Worm (Caenorhabditis elegans) whole organism, L3 larva: ENCODE measurements around the gene F28H7.7.
A peak's percentile ranks its signal among the peaks of the same experiment; 100 is the strongest.

ENCODE experiments used
- R02D3.7 ChIP-seq: fragments of 150-350 bp; optimal IDR thresholded peaks from 2 replicates; lab custom pipeline; 2014; ENCODE audit warnings: missing biosample characterization, missing genetic modification characterization
- aly-2 ChIP-seq: fragments of 150-350 bp; optimal IDR thresholded peaks from 2 replicates; lab custom pipeline; 2014; ENCODE audit warnings: missing biosample characterization, missing genetic modification characterization
- ama-1 ChIP-seq: fragments of 150-350 bp; optimal IDR thresholded peaks from 2 replicates; lab custom pipeline; 2018
- ceh-16 ChIP-seq: sonication (generic microtip); optimal IDR thresholded peaks from 2 replicates; lab custom pipeline; 2017; ENCODE audit warnings: missing biosample characterization, missing genetic modification characterization
- ceh-9 ChIP-seq: sonication (generic microtip); optimal IDR thresholded peaks from 2 replicates; lab custom pipeline; 2018; ENCODE audit warnings: missing biosample characterization, missing genetic modification characterization
- daf-12 ChIP-seq: fragments of 150-350 bp; optimal IDR thresholded peaks from 2 replicates; lab custom pipeline; 2014; ENCODE audit warnings: missing biosample characterization, missing genetic modification reagents, missing genetic modification characterization
- egl-27 ChIP-seq: sonication (generic microtip); optimal IDR thresholded peaks from 4 replicates; lab custom pipeline; 2017; ENCODE audit warnings: missing biosample characterization, missing genetic modification reagents, missing genetic modification characterization
- egl-5 ChIP-seq: fragments of 150-350 bp; optimal IDR thresholded peaks from 2 replicates; lab custom pipeline; 2017; ENCODE audit warnings: missing biosample characterization, missing genetic modification reagents, missing genetic modification characterization, inconsistent platforms
- elt-1 ChIP-seq: fragments of 150-350 bp; optimal IDR thresholded peaks from 2 replicates; lab custom pipeline; 2014; ENCODE audit warnings: missing biosample characterization, missing genetic modification characterization
- eor-1 ChIP-seq, 2 experiments: fragments of 150-350 bp; optimal IDR thresholded peaks; 2 replicates each; lab custom pipeline; 2014 to 2018; ENCODE audit warnings: missing biosample characterization in 2 of 2, missing genetic modification characterization in 2 of 2
- fkh-10 ChIP-seq: sonication (generic microtip); optimal IDR thresholded peaks from 2 replicates; lab custom pipeline; 2017; ENCODE audit warnings: missing biosample characterization, missing genetic modification reagents, missing genetic modification characterization
- fkh-2 ChIP-seq: fragments of 150-350 bp; optimal IDR thresholded peaks from 2 replicates; lab custom pipeline; 2014; ENCODE audit warnings: missing biosample characterization, missing genetic modification reagents, missing genetic modification characterization
- fos-1 ChIP-seq: fragments of 150-350 bp; optimal IDR thresholded peaks from 2 replicates; lab custom pipeline; 2014; ENCODE audit warnings: missing biosample characterization, missing genetic modification characterization
- hmg-11 ChIP-seq: sonication (generic microtip); optimal IDR thresholded peaks from 2 replicates; lab custom pipeline; 2016; ENCODE audit warnings: missing genetic modification characterization, missing compliant biosample characterization
- lin-15B ChIP-seq: fragments of 150-350 bp; optimal IDR thresholded peaks from 2 replicates; lab custom pipeline; 2014; ENCODE audit warnings: missing biosample characterization, missing genetic modification characterization
- lin-39 ChIP-seq: fragments of 150-350 bp; optimal IDR thresholded peaks from 2 replicates; lab custom pipeline; 2018; ENCODE audit warnings: missing biosample characterization, missing genetic modification reagents, missing genetic modification characterization
- mdl-1 ChIP-seq: fragments of 150-350 bp; optimal IDR thresholded peaks from 2 replicates; lab custom pipeline; 2014; ENCODE audit warnings: missing biosample characterization, missing genetic modification characterization
- mml-1 ChIP-seq: fragments of 150-350 bp; sonication (generic microtip); optimal IDR thresholded peaks from 3 replicates; lab custom pipeline; 2014; ENCODE audit warnings: missing biosample characterization, missing genetic modification characterization
- nfya-1 ChIP-seq: sonication (generic microtip); optimal IDR thresholded peaks from 2 replicates; lab custom pipeline; 2017; ENCODE audit warnings: missing genetic modification characterization, mild to moderate bottlenecking, missing compliant biosample characterization, antibody characterized with exemption, moderate library complexity; ENCODE audit not compliant: insufficient read depth
- nhr-11 ChIP-seq: fragments of 150-350 bp; optimal IDR thresholded peaks from 2 replicates; lab custom pipeline; 2014; ENCODE audit warnings: missing biosample characterization, missing genetic modification characterization
- nhr-12 ChIP-seq: fragments of 150-350 bp; optimal IDR thresholded peaks from 2 replicates; lab custom pipeline; 2014; ENCODE audit warnings: missing biosample characterization, missing genetic modification characterization
- nhr-23 ChIP-seq: fragments of 150-350 bp; optimal IDR thresholded peaks from 2 replicates; lab custom pipeline; 2014; ENCODE audit warnings: missing biosample characterization, missing genetic modification reagents, missing genetic modification characterization
- nhr-25 ChIP-seq: sonication (generic microtip); optimal IDR thresholded peaks from 2 replicates; lab custom pipeline; 2017; ENCODE audit warnings: missing biosample characterization, missing genetic modification characterization
- nhr-28 ChIP-seq: fragments of 150-350 bp; optimal IDR thresholded peaks from 2 replicates; lab custom pipeline; 2014; ENCODE audit warnings: missing biosample characterization, missing genetic modification characterization
- nhr-43 ChIP-seq: sonication (generic microtip); optimal IDR thresholded peaks from 2 replicates; lab custom pipeline; 2016; ENCODE audit warnings: mild to moderate bottlenecking, missing genetic modification characterization, missing compliant biosample characterization; ENCODE audit not compliant: poor library complexity, severe bottlenecking
- nhr-67 ChIP-seq: fragments of 150-350 bp; optimal IDR thresholded peaks from 2 replicates; lab custom pipeline; 2014; ENCODE audit warnings: missing biosample characterization, missing genetic modification characterization
- nhr-76 ChIP-seq: fragments of 150-350 bp; sonication (generic microtip); optimal IDR thresholded peaks from 5 replicates; lab custom pipeline; 2014; ENCODE audit warnings: missing biosample characterization, missing genetic modification characterization
- nhr-77 ChIP-seq: fragments of 150-350 bp; optimal IDR thresholded peaks from 2 replicates; lab custom pipeline; 2014; ENCODE audit warnings: missing biosample characterization, missing genetic modification characterization
- pha-4 ChIP-seq: fragments of 150-350 bp; optimal IDR thresholded peaks from 2 replicates; lab custom pipeline; 2014; ENCODE audit warnings: missing biosample characterization, missing genetic modification reagents, missing genetic modification characterization
- skn-1 ChIP-seq: fragments of 150-350 bp; optimal IDR thresholded peaks from 2 replicates; lab custom pipeline; 2014; ENCODE audit warnings: missing biosample characterization, missing genetic modification characterization
- snpc-4 ChIP-seq: fragments of 150-350 bp; optimal IDR thresholded peaks from 2 replicates; lab custom pipeline; 2014; ENCODE audit warnings: missing biosample characterization, missing genetic modification characterization
- unc-62 ChIP-seq: fragments of 150-350 bp; sonication (generic microtip); optimal IDR thresholded peaks from 4 replicates; lab custom pipeline; 2014; ENCODE audit warnings: missing biosample characterization, missing genetic modification reagents, missing genetic modification characterization
- ztf-11 ChIP-seq: fragments of 150-350 bp; optimal IDR thresholded peaks from 2 replicates; lab custom pipeline; 2014; ENCODE audit warnings: missing biosample characterization, missing genetic modification characterization
- ztf-4 ChIP-seq: fragments of 150-350 bp; optimal IDR thresholded peaks from 2 replicates; lab custom pipeline; 2014; ENCODE audit warnings: missing biosample characterization, missing genetic modification characterization

F28H7.7 gene

ce11 chrV:10724472-10724871, 29.5 kb downstream of the F28H7.7 start:
- TF ChIP-seq pha-4 (tag; lab: Kevin White, UChicago) (peak; percentile 70), daf-12 (tag; lab: Kevin White, UChicago) (no peak), nfya-1 (tag; lab: Kevin White, UChicago) (no peak), egl-5 (tag; lab: Kevin White, UChicago) (peak; percentile 36)
- TF ChIP-seq, all 47 proteins: peak for 2

ce11 chrV:10723583-10723982, 30.4 kb downstream of the F28H7.7 start:
- TF ChIP-seq ztf-11 (tag; lab: Kevin White, UChicago) (no peak), ceh-16 (tag; lab: Kevin White, UChicago) (no peak), egl-27 (no peak), lin-15B (no peak), snpc-4 (tag; lab: Kevin White, UChicago) (no peak)

- TF ChIP-seq egl-27 (no peak), pha-4 (tag; lab: Kevin White, UChicago) (peak; percentile 48), unc-62 (GFP tag; lab: Kevin White, UChicago) (no peak), nhr-67 (tag; lab: Kevin White, UChicago) (no peak), nfya-1 (tag; lab: Kevin White, UChicago) (peak; percentile 28), lin-39 (tag; lab: Kevin White, UChicago) (peak; percentile 42), nhr-77 (tag; lab: Kevin White, UChicago) (no peak), nhr-12 (tag; lab: Kevin White, UChicago) (no peak), eor-1 (tag; optimal IDR thresholded peaks at IDR 0.05; lab: Kevin White, UChicago) (no peak), nhr-23 (no peak), fos-1 (tag; lab: Kevin White, UChicago) (no peak), mml-1 (no peak), R02D3.7 (tag; lab: Kevin White, UChicago) (no peak), ztf-4 (tag; lab: Kevin White, UChicago) (no peak), fkh-2 (tag; lab: Kevin White, UChicago) (no peak)
- TF ChIP-seq, all 47 proteins: peak for 3
These were observed 30.8 kb downstream of the F28H7.7 start for ce11 chrV:10723181-10723580.

- peak; percentile 70 for TF ChIP-seq pha-4 (tag; lab: Kevin White, UChicago)
- TF ChIP-seq nhr-43 (tag; lab: Kevin White, UChicago) = peak; percentile 70
- peak; percentile 5 for TF ChIP-seq hmg-11 (tag; lab: Kevin White, UChicago)
- no peak for TF ChIP-seq ceh-9 (tag; lab: Kevin White, UChicago)
- no peak for TF ChIP-seq unc-62 (GFP tag; lab: Kevin White, UChicago)
- no peak for TF ChIP-seq aly-2 (tag; lab: Kevin White, UChicago)
- TF ChIP-seq nhr-25 (tag; lab: Kevin White, UChicago) = peak; percentile 51
These were observed 31.4 kb downstream of the F28H7.7 start for ce11 chrV:10722595-10722994.

- TF ChIP-seq egl-5 (tag; lab: Kevin White, UChicago) = peak; percentile 71
- peak; percentile 37 for TF ChIP-seq nfya-1 (tag; lab: Kevin White, UChicago)
- peak; percentile 90 for TF ChIP-seq lin-39 (tag; lab: Kevin White, UChicago)
- TF ChIP-seq nhr-23 = peak; percentile 73
- TF ChIP-seq ama-1 (lab: Kevin White, UChicago) = peak; percentile 66
- peak; percentile 27 for TF ChIP-seq mdl-1
- TF ChIP-seq nhr-76 = no peak
- TF ChIP-seq nhr-43 (tag; lab: Kevin White, UChicago) = peak; percentile 11
- TF ChIP-seq nhr-28 (tag; lab: Kevin White, UChicago) = no peak
- TF ChIP-seq ztf-11 (tag; lab: Kevin White, UChicago) = no peak
These were observed 32.0 kb downstream of the F28H7.7 start for ce11 chrV:10721912-10722426.

- TF ChIP-seq snpc-4 (tag; lab: Kevin White, UChicago) (no peak), nhr-43 (tag; lab: Kevin White, UChicago) (no peak), fkh-10 (GFP tag; lab: Kevin White, UChicago) (no peak), ceh-16 (tag; lab: Kevin White, UChicago) (no peak), daf-12 (tag; lab: Kevin White, UChicago) (no peak), nhr-11 (no peak), R02D3.7 (tag; lab: Kevin White, UChicago) (no peak), fkh-2 (tag; lab: Kevin White, UChicago) (no peak), elt-1 (no peak), skn-1 (tag; lab: Kevin White, UChicago) (no peak)
These were observed 32.6 kb downstream of the F28H7.7 start for ce11 chrV:10721304-10721703.
